Worm (Caenorhabditis elegans) whole organism, young adult: ENCODE data around the gene inpp-1.

Experiments
- B0035.1 ChIP-seq: sonication (generic microtip); optimal IDR thresholded peaks from 2 replicates; lab custom pipeline; 2016; ENCODE audit warnings: missing genetic modification characterization, mild to moderate bottlenecking, missing compliant biosample characterization, missing genotype, missing genetic modification reagents
- T26A5.8 ChIP-seq: sonication (generic microtip); optimal IDR thresholded peaks from 2 replicates; lab custom pipeline; 2016; ENCODE audit warnings: missing genetic modification characterization, missing compliant biosample characterization
- mxl-1 ChIP-seq: sonication (generic microtip); optimal IDR thresholded peaks from 2 replicates; lab custom pipeline; 2016; ENCODE audit warnings: missing genetic modification characterization, missing compliant biosample characterization
- nhr-179 ChIP-seq: sonication (generic microtip); optimal IDR thresholded peaks from 2 replicates; lab custom pipeline; 2016; ENCODE audit warnings: mild to moderate bottlenecking, missing genetic modification characterization, missing compliant biosample characterization
- unc-62 ChIP-seq: fragments of 150-350 bp; optimal IDR thresholded peaks from 2 replicates; lab custom pipeline; 2014; ENCODE audit warnings: missing biosample characterization, missing genetic modification reagents, missing genetic modification characterization

inpp-1 gene

DNA sequence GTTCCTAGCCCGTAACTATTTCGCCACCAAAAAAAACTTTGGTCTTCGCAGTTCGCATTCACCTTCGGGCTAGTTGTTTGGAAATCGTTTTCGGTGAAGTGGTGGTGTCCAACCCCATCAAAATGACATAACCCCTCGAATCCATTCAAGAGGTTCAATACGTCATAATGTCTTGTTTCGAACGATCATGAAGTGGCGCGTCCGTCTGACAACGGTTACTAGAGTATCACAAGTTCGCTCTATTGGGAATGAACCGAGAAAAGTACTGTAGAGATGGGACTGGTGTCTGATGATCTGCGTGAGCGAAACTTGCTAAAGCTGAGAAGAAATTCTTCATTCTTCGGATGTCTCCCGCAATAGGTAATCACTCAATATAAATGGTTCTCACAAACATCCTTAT, 46.0 kb downstream of the inpp-1 start, which contains the start of gene ZC168.2:
ZC168.2 (plus strand) TSS at position 301 of the 400 bp plus-strand sequence.
- TF ChIP-seq T26A5.8 (no peak), nhr-179 (no peak), mxl-1 (tag; lab: Kevin White, UChicago) (no peak), B0035.1 (tag; lab: Kevin White, UChicago) (no peak), unc-62 (GFP tag; lab: Kevin White, UChicago) (no peak)
